Fruit fly (Drosophila melanogaster): ENCODE measurements around the gene Ca-alpha1T.

- TF ChIP-seq esn (GFP tag; optimal IDR thresholded peaks at IDR 0.05) = no peak
- no peak for TF ChIP-seq Smox (GFP tag; optimal IDR thresholded peaks at IDR 0.05)
- TF ChIP-seq CG11762 (GFP tag; optimal IDR thresholded peaks at IDR 0.05; ENCODE audit: insufficient read depth) = no peak
These were observed 39.5 kb upstream of the Ca-alpha1T start for dm6 chrX:6231764-6232163.
